Worm (Caenorhabditis elegans) whole organism, late embryonic: ENCODE results near the gene clec-208.
A peak's percentile ranks its signal among the peaks of the same experiment; 100 is the strongest.

ENCODE experiments used
- C08G9.2 ChIP-seq: sonication (generic microtip); optimal IDR thresholded peaks from 2 replicates; lab custom pipeline; 2016; ENCODE audit warnings: mild to moderate bottlenecking, missing genetic modification characterization, moderate library complexity, missing compliant biosample characterization
- F13H6.1 ChIP-seq: sonication (generic microtip); optimal IDR thresholded peaks from 2 replicates; lab custom pipeline; 2016; ENCODE audit warnings: missing genetic modification characterization, missing compliant biosample characterization
- K02D7.2 ChIP-seq: sonication (generic microtip); optimal IDR thresholded peaks from 2 replicates; lab custom pipeline; 2017; ENCODE audit warnings: mild to moderate bottlenecking, missing genetic modification characterization, missing compliant biosample characterization
- K09A11.1 ChIP-seq: sonication (generic microtip); optimal IDR thresholded peaks from 2 replicates; lab custom pipeline; 2017; ENCODE audit warnings: antibody characterized with exemption, mild to moderate bottlenecking, missing genetic modification characterization, missing compliant biosample characterization; ENCODE audit not compliant: insufficient read depth
- ahr-1 ChIP-seq: sonication (generic microtip); optimal IDR thresholded peaks from 2 replicates; lab custom pipeline; 2016; ENCODE audit warnings: missing genetic modification characterization, missing compliant biosample characterization
- ceh-18 ChIP-seq: sonication (generic microtip); optimal IDR thresholded peaks from 2 replicates; lab custom pipeline; 2016; ENCODE audit warnings: missing genetic modification characterization, missing compliant biosample characterization
- ceh-19 ChIP-seq: fragments of 200-800 bp; sonication (Bioruptor generic); optimal IDR thresholded peaks from 2 replicates; lab custom pipeline; 2018; ENCODE audit warnings: mild to moderate bottlenecking, missing genetic modification characterization, missing compliant biosample characterization
- ceh-22 ChIP-seq: sonication (generic microtip); optimal IDR thresholded peaks from 2 replicates; lab custom pipeline; 2017; ENCODE audit warnings: missing biosample characterization, missing genetic modification characterization
- ceh-24 ChIP-seq: sonication (generic microtip); optimal IDR thresholded peaks from 2 replicates; lab custom pipeline; 2016; ENCODE audit warnings: mild to moderate bottlenecking, missing genetic modification characterization, missing compliant biosample characterization
- ceh-30 ChIP-seq: fragments of 150-350 bp; optimal IDR thresholded peaks from 2 replicates; lab custom pipeline; 2014; ENCODE audit warnings: missing biosample characterization, missing genetic modification characterization
- ceh-31 ChIP-seq: sonication (generic microtip); optimal IDR thresholded peaks from 2 replicates; lab custom pipeline; 2016; ENCODE audit warnings: missing genetic modification characterization, missing compliant biosample characterization
- ceh-34 ChIP-seq: sonication (generic microtip); optimal IDR thresholded peaks from 2 replicates; lab custom pipeline; 2016; ENCODE audit warnings: mild to moderate bottlenecking, missing genetic modification characterization, missing compliant biosample characterization
- ceh-48 ChIP-seq: sonication (generic microtip); optimal IDR thresholded peaks from 2 replicates; lab custom pipeline; 2016; ENCODE audit warnings: missing genetic modification characterization, inconsistent platforms, missing compliant biosample characterization
- ceh-6 ChIP-seq: fragments of 200-800 bp; sonication (Bioruptor generic); optimal IDR thresholded peaks from 2 replicates; lab custom pipeline; 2018; ENCODE audit warnings: mild to moderate bottlenecking, missing genetic modification characterization, missing compliant biosample characterization
- ceh-9 ChIP-seq: sonication (generic microtip); optimal IDR thresholded peaks from 2 replicates; lab custom pipeline; 2016; ENCODE audit warnings: mild to moderate bottlenecking, missing genetic modification characterization, inconsistent platforms, missing compliant biosample characterization
- dmd-4 ChIP-seq: sonication (generic microtip); optimal IDR thresholded peaks from 2 replicates; lab custom pipeline; 2016; ENCODE audit warnings: borderline replicate concordance, missing genetic modification characterization, missing compliant biosample characterization
- dve-1 ChIP-seq: sonication (generic microtip); optimal IDR thresholded peaks from 2 replicates; lab custom pipeline; 2017; ENCODE audit warnings: antibody characterized with exemption, mild to moderate bottlenecking, missing genetic modification characterization, missing compliant biosample characterization
- elt-2 ChIP-seq: sonication (generic microtip); optimal IDR thresholded peaks from 2 replicates; lab custom pipeline; 2016; ENCODE audit warnings: missing genetic modification reagents, missing genetic modification characterization, missing compliant biosample characterization
- ets-4 ChIP-seq: sonication (generic microtip); optimal IDR thresholded peaks from 2 replicates; lab custom pipeline; 2016; ENCODE audit warnings: missing genetic modification characterization, missing compliant biosample characterization
- eyg-1 ChIP-seq: sonication (generic microtip); optimal IDR thresholded peaks from 2 replicates; lab custom pipeline; 2016; ENCODE audit warnings: missing genotype, missing genetic modification characterization, missing compliant biosample characterization
- fax-1 ChIP-seq: sonication (generic microtip); optimal IDR thresholded peaks from 2 replicates; lab custom pipeline; 2016; ENCODE audit warnings: missing genotype, missing genetic modification characterization, missing compliant biosample characterization
- fkh-10 ChIP-seq: fragments of 150-350 bp; optimal IDR thresholded peaks from 2 replicates; lab custom pipeline; 2014; ENCODE audit warnings: missing biosample characterization, missing genetic modification reagents, missing genetic modification characterization
- gmeb-2 ChIP-seq: sonication (generic microtip); optimal IDR thresholded peaks from 2 replicates; lab custom pipeline; 2016; ENCODE audit warnings: missing genetic modification characterization, inconsistent platforms, missing compliant biosample characterization
- hlh-13 ChIP-seq: fragments of 200-800 bp; sonication (Bioruptor generic); optimal IDR thresholded peaks from 2 replicates; lab custom pipeline; 2018; ENCODE audit warnings: mild to moderate bottlenecking, missing genetic modification characterization, missing compliant biosample characterization
- hlh-15 ChIP-seq: sonication (generic microtip); optimal IDR thresholded peaks from 2 replicates; lab custom pipeline; 2016; ENCODE audit warnings: missing genetic modification characterization, missing compliant biosample characterization
- hlh-30 ChIP-seq: sonication (generic microtip); optimal IDR thresholded peaks from 2 replicates; lab custom pipeline; 2017; ENCODE audit warnings: antibody characterized with exemption, missing genetic modification characterization, missing compliant biosample characterization; ENCODE audit not compliant: insufficient read depth
- hlh-8 ChIP-seq: sonication (generic microtip); optimal IDR thresholded peaks from 2 replicates; lab custom pipeline; 2016; ENCODE audit warnings: missing genotype, missing genetic modification characterization, missing compliant biosample characterization
- lim-6 ChIP-seq: sonication (generic microtip); optimal IDR thresholded peaks from 2 replicates; lab custom pipeline; 2016; ENCODE audit warnings: missing genetic modification characterization, missing compliant biosample characterization
- lin-11 ChIP-seq: fragments of 200-800 bp; sonication (Bioruptor generic); optimal IDR thresholded peaks from 2 replicates; lab custom pipeline; 2018; ENCODE audit warnings: mild to moderate bottlenecking, missing genetic modification characterization, missing compliant biosample characterization
- mec-3 ChIP-seq: sonication (generic microtip); optimal IDR thresholded peaks from 2 replicates; lab custom pipeline; 2016; ENCODE audit warnings: borderline replicate concordance, missing genetic modification characterization, missing compliant biosample characterization
- nfya-1 ChIP-seq: sonication (generic microtip); optimal IDR thresholded peaks from 2 replicates; lab custom pipeline; 2017; ENCODE audit warnings: missing genetic modification characterization, mild to moderate bottlenecking, missing compliant biosample characterization, antibody characterized with exemption, moderate library complexity
- npax-4 ChIP-seq: sonication (generic microtip); optimal IDR thresholded peaks from 2 replicates; lab custom pipeline; 2016; ENCODE audit warnings: missing genetic modification characterization, missing compliant biosample characterization
- odd-2 ChIP-seq: sonication (generic microtip); optimal IDR thresholded peaks from 2 replicates; lab custom pipeline; 2017; ENCODE audit warnings: antibody characterized with exemption, mild to moderate bottlenecking, missing genetic modification characterization, missing compliant biosample characterization
- pha-2 ChIP-seq: sonication (generic microtip); optimal IDR thresholded peaks from 2 replicates; lab custom pipeline; 2017; ENCODE audit warnings: mild to moderate bottlenecking, missing genetic modification characterization, missing compliant biosample characterization
- pqm-1 ChIP-seq: sonication (generic microtip); optimal IDR thresholded peaks from 2 replicates; lab custom pipeline; 2016; ENCODE audit warnings: missing genetic modification characterization, missing compliant biosample characterization
- ref-2 ChIP-seq: sonication (generic microtip); optimal IDR thresholded peaks from 2 replicates; lab custom pipeline; 2016; ENCODE audit warnings: missing genetic modification characterization, missing compliant biosample characterization
- rnt-1 ChIP-seq: sonication (generic microtip); optimal IDR thresholded peaks from 2 replicates; lab custom pipeline; 2016; ENCODE audit warnings: missing genetic modification characterization, missing compliant biosample characterization
- sox-4 ChIP-seq: sonication (generic microtip); optimal IDR thresholded peaks from 2 replicates; lab custom pipeline; 2017; ENCODE audit warnings: mild to moderate bottlenecking, missing genetic modification characterization, inconsistent platforms, missing compliant biosample characterization
- syd-9 ChIP-seq: sonication (generic microtip); optimal IDR thresholded peaks from 2 replicates; lab custom pipeline; 2016; ENCODE audit warnings: mild to moderate bottlenecking, missing genetic modification characterization, moderate library complexity, missing compliant biosample characterization
- tbx-2 ChIP-seq: sonication (generic microtip); optimal IDR thresholded peaks from 2 replicates; lab custom pipeline; 2016; ENCODE audit warnings: missing genetic modification characterization, missing compliant biosample characterization
- tbx-7 ChIP-seq: sonication (generic microtip); optimal IDR thresholded peaks from 2 replicates; lab custom pipeline; 2016; ENCODE audit warnings: missing genotype, missing genetic modification characterization, missing compliant biosample characterization
- unc-42 ChIP-seq: sonication (generic microtip); optimal IDR thresholded peaks from 2 replicates; lab custom pipeline; 2016; ENCODE audit warnings: missing genotype, missing genetic modification characterization, missing compliant biosample characterization
- zip-5 ChIP-seq: sonication (generic microtip); optimal IDR thresholded peaks from 2 replicates; lab custom pipeline; 2016; ENCODE audit warnings: missing genetic modification characterization, missing compliant biosample characterization

Gene clec-208

DNA sequence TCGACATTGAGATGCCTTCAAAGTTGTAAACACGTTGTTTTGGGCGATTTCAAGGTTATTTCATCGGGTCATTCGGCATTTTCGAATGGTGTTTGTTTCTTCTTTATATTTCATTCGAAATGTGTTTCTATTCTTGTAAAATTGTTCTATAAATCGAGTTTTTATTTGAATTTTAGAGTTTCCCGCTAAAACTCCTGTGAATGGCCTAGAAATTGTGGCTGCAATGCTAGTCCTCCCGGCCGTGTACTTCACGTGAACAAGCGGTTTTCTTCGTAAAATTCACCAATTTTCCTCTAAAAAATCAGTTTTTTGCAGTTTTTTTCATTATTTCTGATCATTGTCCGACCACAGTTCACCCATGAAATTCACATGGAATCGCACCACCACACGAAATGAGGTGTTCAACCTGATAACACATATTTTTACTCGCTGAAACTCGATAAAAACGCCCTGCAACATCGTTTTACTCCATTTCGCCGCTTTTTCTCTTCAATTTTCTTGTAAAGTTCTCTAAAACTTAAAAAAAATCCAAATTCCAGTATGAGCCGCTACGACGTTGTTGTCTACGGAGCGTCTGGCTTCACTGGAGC, 29.3 kb downstream of the clec-208 start, which contains the start of gene ldp-1 (continued):
- TF ChIP-seq nfya-1 (tag; lab: Kevin White, UChicago) (no peak), C08G9.2 (tag; lab: Kevin White, UChicago) (peak; percentile 92), dve-1 (tag; lab: Kevin White, UChicago) (no peak), ceh-19 (GFP tag; lab: Kevin White, UChicago) (no peak), pqm-1 (tag; lab: Kevin White, UChicago) (no peak), pha-2 (no peak), elt-2 (tag; lab: Kevin White, UChicago) (no peak), npax-4 (tag; lab: Kevin White, UChicago) (no peak), tbx-7 (tag; lab: Kevin White, UChicago) (peak; percentile 76), rnt-1 (tag; lab: Kevin White, UChicago) (peak; percentile 39), ceh-22 (no peak), ceh-6 (GFP tag; lab: Kevin White, UChicago) (no peak), ets-4 (tag; lab: Kevin White, UChicago) (peak; percentile 71), hlh-8 (tag; lab: Kevin White, UChicago) (peak; percentile 3), K02D7.2 (tag; lab: Kevin White, UChicago) (no peak), ahr-1 (tag; lab: Kevin White, UChicago) (no peak)

DNA sequence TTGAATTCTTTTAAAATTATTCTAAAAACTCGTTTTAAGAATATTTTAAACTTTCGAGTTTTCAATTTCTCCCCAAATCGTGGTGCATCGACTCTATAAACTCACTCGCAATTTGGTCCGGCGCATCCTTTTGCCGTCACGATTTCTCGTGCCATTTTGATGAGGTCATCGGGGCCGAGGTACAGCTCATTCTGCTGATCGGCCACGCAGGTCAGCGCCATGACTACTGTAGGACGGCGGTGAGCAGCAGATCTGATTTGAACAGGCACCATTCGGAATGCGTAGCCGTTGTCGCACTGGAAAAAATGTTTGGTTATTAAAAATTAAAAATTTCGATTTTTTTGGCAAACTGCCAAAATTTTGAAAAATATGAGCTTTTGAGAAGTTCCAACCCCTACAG, 34.9 kb downstream of the clec-208 start:
- TF ChIP-seq ceh-30 (tag; lab: Kevin White, UChicago) (no peak), K09A11.1 (tag; lab: Kevin White, UChicago) (no peak), hlh-15 (tag; lab: Kevin White, UChicago) (no peak), pha-2 (no peak), ceh-22 (no peak), ahr-1 (tag; lab: Kevin White, UChicago) (no peak), C08G9.2 (tag; lab: Kevin White, UChicago) (no peak), sox-4 (tag; lab: Kevin White, UChicago) (no peak), pqm-1 (tag; lab: Kevin White, UChicago) (no peak), ceh-24 (tag; lab: Kevin White, UChicago) (no peak), syd-9 (no peak), lin-11 (tag; lab: Kevin White, UChicago) (no peak)

DNA sequence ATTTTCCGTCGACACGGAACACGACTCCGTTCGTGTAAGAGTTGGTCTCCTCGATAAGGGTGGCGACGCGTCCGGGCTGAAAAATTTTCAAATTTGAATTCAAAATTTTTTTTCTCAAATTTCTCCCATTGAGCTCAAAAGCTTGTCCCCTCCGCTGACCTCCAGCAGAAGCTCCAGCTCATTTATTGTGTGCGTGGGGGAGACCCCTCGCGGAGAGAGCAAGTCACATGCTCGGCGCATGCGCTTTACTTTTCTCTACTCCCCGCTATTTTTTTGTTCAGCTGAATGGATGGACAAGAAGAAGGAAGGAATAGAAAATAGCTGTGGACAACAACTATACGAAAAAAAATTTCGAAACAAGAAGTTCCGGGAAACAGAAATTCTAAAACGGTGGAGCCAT, 35.8 kb downstream of the clec-208 start:
- TF ChIP-seq npax-4 (tag; lab: Kevin White, UChicago) (no peak), fax-1 (tag; lab: Kevin White, UChicago) (no peak), hlh-15 (tag; lab: Kevin White, UChicago) (no peak), F13H6.1 (no peak), ceh-22 (no peak), ceh-19 (GFP tag; lab: Kevin White, UChicago) (no peak), ref-2 (tag; lab: Kevin White, UChicago) (peak; percentile 50), nfya-1 (tag; lab: Kevin White, UChicago) (peak; percentile 39), hlh-30 (peak; percentile 71), ets-4 (tag; lab: Kevin White, UChicago) (no peak), eyg-1 (tag; lab: Kevin White, UChicago) (no peak), ceh-31 (tag; lab: Kevin White, UChicago) (peak; percentile 62), ceh-34 (tag; lab: Kevin White, UChicago) (no peak), sox-4 (tag; lab: Kevin White, UChicago) (no peak), ceh-48 (tag; lab: Kevin White, UChicago) (no peak), unc-42 (tag; lab: Kevin White, UChicago) (peak; percentile 0), mec-3 (tag; lab: Kevin White, UChicago) (no peak), ceh-6 (GFP tag; lab: Kevin White, UChicago) (no peak), syd-9 (no peak), rnt-1 (tag; lab: Kevin White, UChicago) (no peak), ceh-18 (peak; percentile 67), ceh-30 (tag; lab: Kevin White, UChicago) (no peak), gmeb-2 (tag; lab: Kevin White, UChicago) (no peak), lin-11 (tag; lab: Kevin White, UChicago) (no peak), dve-1 (tag; lab: Kevin White, UChicago) (no peak), hlh-13 (GFP tag; lab: Kevin White, UChicago) (no peak), ceh-9 (tag; lab: Kevin White, UChicago) (no peak), tbx-2 (tag; lab: Kevin White, UChicago) (peak; percentile 30), odd-2 (no peak), zip-5 (no peak), dmd-4 (tag; lab: Kevin White, UChicago) (no peak), lim-6 (tag; lab: Kevin White, UChicago) (no peak), C08G9.2 (tag; lab: Kevin White, UChicago) (no peak), fkh-10 (GFP tag; lab: Kevin White, UChicago) (no peak), ahr-1 (tag; lab: Kevin White, UChicago) (no peak)
